Worm (Caenorhabditis elegans): Measurements from ENCODE around the gene ugt-12.

ce11 chrV:4918091-4918624 lies 28.7 kb upstream of the ugt-12 start, which contains the start of gene C02E7.7:
- TF ChIP-seq C04F5.9 (tag; optimal IDR thresholded peaks at IDR 0.05): no peak
- TF ChIP-seq lin-13 (GFP tag; optimal IDR thresholded peaks at IDR 0.05): no peak
- TF ChIP-seq snpc-4 (tag; optimal IDR thresholded peaks at IDR 0.05): no peak
- TF ChIP-seq mep-1 (tag; optimal IDR thresholded peaks at IDR 0.05): no peak
- TF ChIP-seq vab-15 (tag; optimal IDR thresholded peaks at IDR 0.05): no peak

All from whole organism, L1 larva.